Fruit fly (Drosophila melanogaster) whole organism, pupa: ENCODE results near the gene CG4836.

Experiments
- CG10348 ChIP-seq: fragments of 200-800 bp; sonication (Bioruptor generic); IDR thresholded peaks from 2 replicates; pipeline ENCODE4 v1.3.6; 2022; ENCODE audit warnings: missing biosample characterization, missing genetic modification characterization
- CG15710 ChIP-seq: fragments of 200-800 bp; sonication (Bioruptor generic); optimal IDR thresholded peaks from 2 replicates; lab custom pipeline; 2018; ENCODE audit warnings: missing biosample characterization, mild to moderate bottlenecking, missing genetic modification characterization, moderate library complexity
- CG17806 ChIP-seq: fragments of 200-800 bp; sonication (Bioruptor generic); optimal IDR thresholded peaks from 2 replicates; lab custom pipeline; 2018; ENCODE audit warnings: missing biosample characterization, mild to moderate bottlenecking, missing genetic modification characterization, moderate library complexity
- CG8301 ChIP-seq: fragments of 200-800 bp; sonication (Bioruptor generic); optimal IDR thresholded peaks from 2 replicates; lab custom pipeline; 2018; ENCODE audit warnings: missing biosample characterization, mild to moderate bottlenecking, missing genetic modification characterization
- CG9948 ChIP-seq: fragments of 200-800 bp; sonication (Bioruptor generic); optimal IDR thresholded peaks from 2 replicates; lab custom pipeline; 2018; ENCODE audit warnings: missing biosample characterization, mild to moderate bottlenecking, missing genetic modification characterization, moderate library complexity
- EcR ChIP-seq: fragments of 200-800 bp; sonication (Bioruptor generic); optimal IDR thresholded peaks from 3 replicates; lab custom pipeline; 2019; ENCODE audit warnings: missing biosample characterization, missing genetic modification characterization, mild to moderate bottlenecking, moderate library complexity, missing genetic modification reagents
- fd96Ca ChIP-seq: fragments of 200-800 bp; sonication (Bioruptor generic); IDR thresholded peaks from 3 replicates; pipeline ENCODE4 v1.3.6; 2022; ENCODE audit warnings: missing biosample characterization, missing genetic modification characterization

DNA sequence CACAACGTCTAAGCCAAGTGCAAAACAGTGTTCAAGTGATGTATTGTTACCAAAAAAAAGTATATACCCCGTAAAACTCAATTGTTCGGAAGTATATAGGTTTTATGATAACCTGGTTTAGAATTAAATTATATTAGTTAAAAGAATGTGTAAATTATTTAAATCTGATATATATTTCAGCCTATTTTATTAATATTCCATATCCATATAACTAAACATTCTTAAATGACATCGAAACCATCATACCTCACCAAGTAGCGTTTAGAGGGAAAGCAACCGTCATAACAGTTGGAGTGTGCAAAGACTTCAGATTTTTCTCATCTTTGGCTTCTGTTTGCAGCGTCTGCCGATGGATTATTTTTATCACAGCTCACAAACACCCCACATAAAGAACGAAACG lies 14.2 kb upstream of the CG4836 start:
- TF ChIP-seq CG9948 (tag; lab: Kevin White, UChicago) (peak; percentile 84), EcR (no peak), fd96Ca (GFP tag; lab: Robert Waterston, UW) (no peak), CG8301 (tag; lab: Kevin White, UChicago) (peak; percentile 78), CG15710 (tag; lab: Kevin White, UChicago) (peak; percentile 85), CG17806 (tag; lab: Kevin White, UChicago) (peak; percentile 83), CG10348 (GFP tag; lab: Robert Waterston, UW) (no peak)
